Fruit fly (Drosophila melanogaster): ENCODE measurements around the gene mthl10.

DNA sequence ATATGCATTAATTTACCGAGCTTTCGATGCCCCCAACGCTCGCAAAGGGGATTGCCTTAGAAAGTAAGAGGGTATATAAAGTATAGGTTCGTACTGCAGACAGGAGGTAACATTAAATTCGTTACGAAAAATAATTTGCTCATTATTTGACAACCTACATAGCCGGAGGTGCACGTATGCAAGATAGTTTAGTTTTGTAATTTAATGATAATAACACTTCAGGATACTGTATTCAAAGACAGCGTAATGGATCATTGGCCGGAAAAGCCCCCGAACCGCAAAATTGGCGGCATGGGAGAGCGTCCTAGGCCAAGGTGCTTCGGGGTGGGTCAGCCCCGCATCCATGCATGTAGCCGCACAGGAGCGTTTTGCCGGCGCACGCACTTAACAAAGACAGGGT lies 30.4 kb downstream of the mthl10 start:
- TF ChIP-seq Dref (GFP tag; IDR thresholded peaks at IDR 0.05): no peak
- TF ChIP-seq caup (GFP tag; optimal IDR thresholded peaks at IDR 0.05; ENCODE audit: severe bottlenecking): no peak
- no peak for TF ChIP-seq phol (tag; optimal IDR thresholded peaks at IDR 0.05)
